Worm (Caenorhabditis elegans) whole organism, L4 larva: ENCODE data around the gene Y57G11C.1147.

Source experiments
- Y5F2A.4 ChIP-seq: fragments of 200-800 bp; sonication (Bioruptor generic); optimal IDR thresholded peaks from 2 replicates; lab custom pipeline; 2018; ENCODE audit warnings: mild to moderate bottlenecking, missing genetic modification characterization, missing compliant biosample characterization
- fkh-10 ChIP-seq: fragments of 150-350 bp; optimal IDR thresholded peaks from 2 replicates; lab custom pipeline; 2014; ENCODE audit warnings: missing biosample characterization, missing genetic modification reagents, missing genetic modification characterization
- lin-13 ChIP-seq: fragments of 150-350 bp; optimal IDR thresholded peaks from 2 replicates; lab custom pipeline; 2014; ENCODE audit warnings: missing biosample characterization, missing genetic modification reagents, missing genetic modification characterization
- lin-15B ChIP-seq: fragments of 150-350 bp; sonication (generic microtip); optimal IDR thresholded peaks from 3 replicates; lab custom pipeline; 2014; ENCODE audit warnings: missing biosample characterization, missing genetic modification characterization
- lin-38 ChIP-seq: fragments of 200-800 bp; sonication (Bioruptor generic); IDR thresholded peaks from 2 replicates; pipeline ENCODE4 v1.3.6; 2022; ENCODE audit warnings: missing genetic modification reagents, missing genetic modification characterization, missing compliant biosample characterization
- lsy-2 ChIP-seq, 2 experiments: fragments of 150-350 bp in 1 of 2; sonication (generic microtip) in 1 of 2; optimal IDR thresholded peaks; 2 replicates each; lab custom pipeline; 2014 to 2017; ENCODE audit warnings: missing biosample characterization in 2 of 2, missing genetic modification characterization in 2 of 2
- nhr-6 ChIP-seq: fragments of 150-350 bp; optimal IDR thresholded peaks from 2 replicates; lab custom pipeline; 2014; ENCODE audit warnings: missing biosample characterization, missing genetic modification characterization
- pha-4 ChIP-seq, 2 experiments: fragments of 150-350 bp in 1 of 2; fragments of 200-800 bp in 1 of 2; sonication (Bioruptor generic) in 1 of 2; IDR thresholded peaks in 1 of 2; optimal IDR thresholded peaks in 1 of 2; 2 replicates each; pipeline versions ENCODE4 v1.3.6 to Lab custom; 2014 to 2022; ENCODE audit warnings: missing genetic modification characterization in 2 of 2, missing genetic modification reagents in 2 of 2, missing biosample characterization in 1 of 2, missing compliant biosample characterization in 1 of 2
- tra-1 ChIP-seq: fragments of 200-800 bp; sonication (Bioruptor generic); IDR thresholded peaks from 2 replicates; pipeline ENCODE4 v1.3.6; 2022; ENCODE audit warnings: missing genetic modification reagents, missing genetic modification characterization, missing compliant biosample characterization
- unc-39 ChIP-seq: sonication (generic microtip); optimal IDR thresholded peaks from 2 replicates; lab custom pipeline; 2017; ENCODE audit warnings: missing biosample characterization, missing genetic modification characterization
- zag-1 ChIP-seq: fragments of 150-350 bp; optimal IDR thresholded peaks from 2 replicates; lab custom pipeline; 2014; ENCODE audit warnings: missing biosample characterization, missing genetic modification characterization

DNA sequence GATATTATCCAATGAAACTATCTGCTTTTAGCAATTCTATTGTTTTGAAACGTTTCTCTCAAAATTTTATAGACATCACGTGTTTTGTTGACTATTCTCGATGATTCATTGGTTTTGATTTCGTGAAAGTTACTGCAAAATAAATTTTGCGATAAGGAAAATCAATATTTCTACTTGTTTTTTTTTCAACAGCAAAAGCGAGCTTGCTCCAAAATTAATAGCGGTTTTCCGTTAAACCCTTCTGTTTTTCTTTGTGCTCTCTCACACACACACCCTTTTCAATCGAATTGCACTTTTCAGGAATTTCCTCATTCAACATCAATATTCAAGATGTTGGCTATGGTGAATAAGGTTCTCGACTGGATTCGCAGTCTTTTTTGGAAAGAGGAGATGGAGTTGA lies 535 bp upstream of the Y57G11C.1147 start, which contains the start of gene arl-8:
- TF ChIP-seq fkh-10 (no peak), Y5F2A.4 (no peak), lin-15B (tag; lab: Kevin White, UChicago) (no peak), lin-13 (no peak), nhr-6 (tag; lab: Kevin White, UChicago) (no peak), lin-38 (GFP tag; lab: Robert Waterston, UW) (no peak), tra-1 (GFP tag; lab: Robert Waterston, UW) (no peak), unc-39 (tag; lab: Kevin White, UChicago) (no peak), pha-4 (GFP tag; IDR thresholded peaks at IDR 0.05; lab: Robert Waterston, UW) (no peak), pha-4 (tag; optimal IDR thresholded peaks at IDR 0.05; lab: Kevin White, UChicago) (no peak), zag-1 (tag; lab: Kevin White, UChicago) (no peak), lsy-2 (tag; optimal IDR thresholded peaks at IDR 0.05; lab: Kevin White, UChicago) (no peak)
